Fruit fly (Drosophila melanogaster): ENCODE results near the gene CG15042.
A peak's percentile ranks its signal among the peaks of the same experiment; 100 is the strongest.

Gene CG15042

dm6 chrX:18494165-18494740, 33.8 kb downstream of the CG15042 start, which contains the start of gene CG15043 (continued):
- TF ChIP-seq NC2β (GFP tag; optimal IDR thresholded peaks at IDR 0.05) (no peak), kni (GFP tag; optimal IDR thresholded peaks at IDR 0.05) (no peak), Dad (GFP tag; optimal IDR thresholded peaks at IDR 0.05) (no peak), CG7357 (GFP tag; IDR thresholded peaks at IDR 0.05) (no peak), CG17186 (GFP tag; optimal IDR thresholded peaks at IDR 0.05) (no peak), B-H1 (GFP tag; IDR thresholded peaks at IDR 0.05) (no peak), ase (GFP tag; IDR thresholded peaks at IDR 0.05) (peak; percentile 55; the same call in 1 of the 3 replicates), knrl (GFP tag; IDR thresholded peaks at IDR 0.05; ENCODE audit: partially characterized antibody) (no peak), Opbp (GFP tag; IDR thresholded peaks at IDR 0.05; ENCODE audit: partially characterized antibody) (no peak), zfh1 (GFP tag; IDR thresholded peaks at IDR 0.05) (peak; percentile 49; the same call in 2 of the 3 replicates), dysf (GFP tag; IDR thresholded peaks at IDR 0.05) (peak; percentile 61; the same call in 2 of the 3 replicates), CG10147 (GFP tag; optimal IDR thresholded peaks at IDR 0.05) (no peak), Asciz (GFP tag; optimal IDR thresholded peaks at IDR 0.05) (no peak), nerfin-2 (GFP tag; IDR thresholded peaks at IDR 0.05; ENCODE audit: partially characterized antibody) (no peak), Deaf1 (tag; optimal IDR thresholded peaks at IDR 0.05) (no peak), tna (GFP tag; IDR thresholded peaks at IDR 0.05; ENCODE audit: partially characterized antibody) (no peak), cg (GFP tag; optimal IDR thresholded peaks at IDR 0.05) (no peak), so (GFP tag; IDR thresholded peaks at IDR 0.05) (no peak), abd-A (tag; optimal IDR thresholded peaks at IDR 0.05) (no peak), CG18476 (GFP tag; optimal IDR thresholded peaks at IDR 0.05) (peak; percentile 13), CG3163 (GFP tag; optimal IDR thresholded peaks at IDR 0.05) (no peak), pita (GFP tag; optimal IDR thresholded peaks at IDR 0.05) (no peak), gce (GFP tag; IDR thresholded peaks at IDR 0.05) (no peak), toy (GFP tag; IDR thresholded peaks at IDR 0.05) (no peak), lab (GFP tag; optimal IDR thresholded peaks at IDR 0.05) (peak; percentile 64), Dbx (GFP tag; IDR thresholded peaks at IDR 0.05) (peak; percentile 78), danr (GFP tag; IDR thresholded peaks at IDR 0.05) (no peak), CG4820 (GFP tag; optimal IDR thresholded peaks at IDR 0.05) (peak; percentile 3), Blimp-1 (GFP tag; optimal IDR thresholded peaks at IDR 0.05) (no peak), salm (tag; optimal IDR thresholded peaks at IDR 0.05) (no peak), schlank (tag; optimal IDR thresholded peaks at IDR 0.05) (no peak), CG4617 (GFP tag; optimal IDR thresholded peaks at IDR 0.05; ENCODE audit: borderline replicate concordance) (no peak), Mes4 (GFP tag; optimal IDR thresholded peaks at IDR 0.05) (no peak), tup (GFP tag; optimal IDR thresholded peaks at IDR 0.05) (no peak), Xrp1 (GFP tag; IDR thresholded peaks at IDR 0.05) (peak; percentile 38; the same call in 1 of the 2 replicates), dpn (GFP tag; optimal IDR thresholded peaks at IDR 0.05) (peak in 1 of 2 experiments; percentile 35), CG8765 (GFP tag; IDR thresholded peaks at IDR 0.05) (no peak), BtbVII (GFP tag; optimal IDR thresholded peaks at IDR 0.05) (no peak), bcd (GFP tag; optimal IDR thresholded peaks at IDR 0.05) (peak; percentile 44), Sox102F (GFP tag; optimal IDR thresholded peaks at IDR 0.05) (no peak), sisA (GFP tag; IDR thresholded peaks at IDR 0.05) (0 out of 2 replicates have a peak, but pooled peaks have one; percentile 12), CG3847 (GFP tag; IDR thresholded peaks at IDR 0.05) (peak; percentile 52; the same call in 1 of the 2 replicates), CG5953 (GFP tag; IDR thresholded peaks at IDR 0.05) (no peak), bbx (GFP tag; IDR thresholded peaks at IDR 0.05; ENCODE audit: partially characterized antibody) (no peak), NC2α (GFP tag; optimal IDR thresholded peaks at IDR 0.05) (no peak), CG15514 (GFP tag; optimal IDR thresholded peaks at IDR 0.05) (peak; percentile 37), vvl (GFP tag; IDR thresholded peaks at IDR 0.05) (0 out of 2 replicates have a peak, but pooled peaks have one; percentile 9), crp (GFP tag; optimal IDR thresholded peaks at IDR 0.05) (no peak), tio (GFP tag; optimal IDR thresholded peaks at IDR 0.05) (no peak)
